Worm (Caenorhabditis elegans): Measurements from ENCODE around the gene ncap-1.

DNA sequence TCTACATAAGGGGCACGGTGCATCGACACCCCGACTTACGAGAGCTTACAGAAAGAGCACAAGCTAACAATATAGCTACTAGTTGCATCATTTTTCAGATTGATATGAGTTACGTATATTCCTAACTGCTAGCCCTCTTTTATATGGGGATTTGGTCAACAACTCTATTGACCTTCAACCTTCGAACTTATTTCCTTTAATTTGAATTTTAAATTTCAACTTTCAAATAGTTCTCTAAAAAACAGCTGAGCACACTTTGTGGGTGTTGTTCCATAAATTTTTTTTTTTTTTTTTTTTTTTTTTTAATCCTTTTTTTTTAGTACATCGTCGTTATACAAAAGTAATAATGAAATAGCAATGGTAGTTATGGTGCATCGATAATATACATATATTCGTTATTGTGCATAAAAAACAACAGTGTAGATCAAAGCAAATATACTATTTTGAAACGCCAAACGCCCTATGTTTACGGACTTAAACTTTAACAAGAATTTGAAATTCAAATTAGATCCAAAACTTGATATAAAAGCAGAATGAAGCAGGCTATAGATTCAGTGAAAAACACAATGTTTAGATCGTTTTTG is 52.5 kb downstream of the ncap-1 start, which contains the start of the genes Y110A2AL.9 and Y110A2AL.3:
- TF ChIP-seq pqm-1 (tag; optimal IDR thresholded peaks at IDR 0.05) (no peak), lin-39 (tag; optimal IDR thresholded peaks at IDR 0.05) (no peak), ceh-82 (tag; optimal IDR thresholded peaks at IDR 0.05) (no peak), ztf-11 (tag; optimal IDR thresholded peaks at IDR 0.05) (no peak), elt-3 (tag; optimal IDR thresholded peaks at IDR 0.05) (no peak), nhr-76 (tag; optimal IDR thresholded peaks at IDR 0.05) (no peak), ama-1 (optimal IDR thresholded peaks at IDR 0.05) (no peak), F16B12.6 (tag; optimal IDR thresholded peaks at IDR 0.05) (no peak), fos-1 (tag; optimal IDR thresholded peaks at IDR 0.05) (no peak), ceh-90 (tag; optimal IDR thresholded peaks at IDR 0.05) (no peak), skn-1 (tag; optimal IDR thresholded peaks at IDR 0.05) (no peak), egl-13 (tag; optimal IDR thresholded peaks at IDR 0.05) (no peak), nhr-11 (tag; optimal IDR thresholded peaks at IDR 0.05) (no peak), nhr-19 (GFP tag; conservative IDR thresholded peaks at IDR 0.05) (no peak)
